Fruit fly (Drosophila melanogaster) whole organism, pupa: ENCODE data around the gene AnxB9.

Experiments
- CG14655 ChIP-seq: fragments of 200-800 bp; sonication (Bioruptor generic); optimal IDR thresholded peaks from 3 replicates; lab custom pipeline; 2017; ENCODE audit warnings: mild to moderate bottlenecking, missing biosample characterization, missing genetic modification reagents, missing genetic modification characterization
- CG34367 ChIP-seq: fragments of 200-800 bp; sonication (Bioruptor generic); optimal IDR thresholded peaks from 2 replicates; lab custom pipeline; 2018; ENCODE audit warnings: missing biosample characterization, mild to moderate bottlenecking, missing genetic modification characterization
- CG8159 ChIP-seq: fragments of 200-800 bp; sonication (Bioruptor generic); optimal IDR thresholded peaks from 3 replicates; lab custom pipeline; 2018; ENCODE audit warnings: missing biosample characterization, mild to moderate bottlenecking, missing genetic modification characterization, moderate library complexity
- CG9948 ChIP-seq: fragments of 200-800 bp; sonication (Bioruptor generic); optimal IDR thresholded peaks from 2 replicates; lab custom pipeline; 2018; ENCODE audit warnings: missing biosample characterization, mild to moderate bottlenecking, missing genetic modification characterization, moderate library complexity
- D1 ChIP-seq: fragments of 200-800 bp; sonication (Bioruptor generic); optimal IDR thresholded peaks from 2 replicates; lab custom pipeline; 2018; ENCODE audit warnings: missing biosample characterization, mild to moderate bottlenecking, missing genetic modification characterization, moderate library complexity
- EcR ChIP-seq: fragments of 200-800 bp; sonication (Bioruptor generic); optimal IDR thresholded peaks from 3 replicates; lab custom pipeline; 2019; ENCODE audit warnings: missing biosample characterization, missing genetic modification characterization, mild to moderate bottlenecking, moderate library complexity, missing genetic modification reagents
- Pif1A ChIP-seq: fragments of 200-800 bp; sonication (Bioruptor generic); optimal IDR thresholded peaks from 3 replicates; lab custom pipeline; 2016; ENCODE audit warnings: missing biosample characterization, missing genetic modification characterization
- fd96Ca ChIP-seq: fragments of 200-800 bp; sonication (Bioruptor generic); IDR thresholded peaks from 3 replicates; pipeline ENCODE4 v1.3.6; 2022; ENCODE audit warnings: missing biosample characterization, missing genetic modification characterization

- no peak for TF ChIP-seq D1
- TF ChIP-seq Pif1A (GFP tag; lab: Kevin White, UChicago), result no peak
- TF ChIP-seq CG8159 (tag; lab: Kevin White, UChicago), result no peak
- TF ChIP-seq CG9948 (tag; lab: Kevin White, UChicago), result no peak
- no peak for TF ChIP-seq fd96Ca (GFP tag; lab: Robert Waterston, UW)
- no peak for TF ChIP-seq CG34367 (tag; lab: Kevin White, UChicago)
- no peak for TF ChIP-seq EcR
- no peak for TF ChIP-seq CG14655
Measured at dm6 chr3R:21080876-21081586, 16.0 kb downstream of the AnxB9 start, which contains the start of gene HHEX.
